Fruit fly (Drosophila melanogaster) whole organism, embryonic: ENCODE data around the gene ssp3.
A peak's percentile ranks its signal among the peaks of the same experiment; 100 is the strongest.

Experiments
- Aef1 ChIP-seq: fragments of 200-800 bp; sonication (Bioruptor generic); IDR thresholded peaks from 3 replicates; pipeline ENCODE4 v1.3.6; 2022; ENCODE audit warnings: missing biosample characterization, missing genetic modification characterization
- B-H1 ChIP-seq: fragments of 200-800 bp; sonication (Bioruptor generic); IDR thresholded peaks from 3 replicates; pipeline ENCODE4 v1.3.6; 2022; ENCODE audit warnings: missing biosample characterization, missing genetic modification characterization
- CG10431 ChIP-seq: fragments of 200-800 bp; sonication (Bioruptor generic); optimal IDR thresholded peaks from 3 replicates; lab custom pipeline; 2018; ENCODE audit warnings: missing biosample characterization, mild to moderate bottlenecking, missing genetic modification characterization
- CG11247 ChIP-seq: fragments of 200-800 bp; sonication (Bioruptor generic); IDR thresholded peaks from 2 replicates; pipeline ENCODE4 v1.3.6; 2022; ENCODE audit warnings: missing biosample characterization, missing genetic modification characterization
- CG12236 ChIP-seq: fragments of 200-800 bp; sonication (Bioruptor generic); optimal IDR thresholded peaks from 2 replicates; lab custom pipeline; 2016; ENCODE audit warnings: missing biosample characterization, missing genetic modification characterization
- CG14014 ChIP-seq: fragments of 200-800 bp; sonication (Bioruptor generic); IDR thresholded peaks from 2 replicates; pipeline ENCODE4 v1.3.6; 2022; ENCODE audit warnings: missing biosample characterization, missing genetic modification characterization
- CG15073 ChIP-seq: fragments of 200-800 bp; sonication (Bioruptor generic); optimal IDR thresholded peaks from 2 replicates; lab custom pipeline; 2016; ENCODE audit warnings: missing biosample characterization, missing genetic modification characterization
- CG18262 ChIP-seq: fragments of 200-800 bp; optimal IDR thresholded peaks from 3 replicates; lab custom pipeline; 2019; ENCODE audit warnings: missing biosample characterization, mild to moderate bottlenecking, missing genetic modification characterization, moderate library complexity
- CG18599 ChIP-seq: fragments of 200-800 bp; sonication (Bioruptor generic); optimal IDR thresholded peaks from 3 replicates; lab custom pipeline; 2017; ENCODE audit warnings: missing biosample characterization, missing genetic modification characterization, mild to moderate bottlenecking, moderate library complexity, missing genetic modification reagents
- CG2712 ChIP-seq: fragments of 200-800 bp; optimal IDR thresholded peaks from 3 replicates; lab custom pipeline; 2019; ENCODE audit warnings: missing biosample characterization, mild to moderate bottlenecking, missing genetic modification characterization, moderate library complexity
- CG32767 ChIP-seq: fragments of 200-800 bp; sonication (Bioruptor generic); IDR thresholded peaks from 2 replicates; pipeline ENCODE4 v1.3.6; 2022; ENCODE audit warnings: missing biosample characterization, missing genetic modification characterization
- CG3838 ChIP-seq: fragments of 200-800 bp; sonication (Bioruptor generic); optimal IDR thresholded peaks from 3 replicates; lab custom pipeline; 2016; ENCODE audit warnings: missing biosample characterization, missing genetic modification characterization
- CG4424 ChIP-seq: fragments of 200-800 bp; sonication (Bioruptor generic); optimal IDR thresholded peaks from 3 replicates; lab custom pipeline; 2016; ENCODE audit warnings: missing biosample characterization, missing genetic modification characterization
- CG5245 ChIP-seq: fragments of 200-800 bp; sonication (Bioruptor generic); optimal IDR thresholded peaks from 3 replicates; lab custom pipeline; 2016; ENCODE audit warnings: missing biosample characterization, missing genetic modification characterization
- CG8281 ChIP-seq: fragments of 200-800 bp; sonication (Bioruptor generic); optimal IDR thresholded peaks from 2 replicates; lab custom pipeline; 2018; ENCODE audit warnings: missing biosample characterization, mild to moderate bottlenecking, missing genetic modification characterization, moderate library complexity
- CG8290 ChIP-seq, 3 experiments: fragments of 200-800 bp; sonication (Bioruptor generic); optimal IDR thresholded peaks; 2 replicates each; lab custom pipeline; 2016 to 2019; ENCODE audit warnings: missing biosample characterization in 3 of 3, missing genetic modification characterization in 3 of 3, mild to moderate bottlenecking in 2 of 3, moderate library complexity in 1 of 3
- CG8388 ChIP-seq: fragments of 200-800 bp; sonication (Bioruptor generic); optimal IDR thresholded peaks from 2 replicates; lab custom pipeline; 2019; ENCODE audit warnings: missing biosample characterization, mild to moderate bottlenecking, missing genetic modification characterization, moderate library complexity
- CG8924 ChIP-seq: fragments of 200-800 bp; optimal IDR thresholded peaks from 3 replicates; lab custom pipeline; 2019; ENCODE audit warnings: missing biosample characterization, mild to moderate bottlenecking, missing genetic modification characterization, moderate library complexity
- CG8944 ChIP-seq: fragments of 200-800 bp; sonication (Bioruptor generic); optimal IDR thresholded peaks from 3 replicates; lab custom pipeline; 2016; ENCODE audit warnings: missing biosample characterization, missing genetic modification characterization
- Dfd ChIP-seq, 2 experiments: fragments of >200 bp; optimal IDR thresholded peaks; 2 replicates each; lab custom pipeline; 2017; ENCODE audit warnings: missing biosample characterization in 2 of 2, missing genetic modification characterization in 2 of 2
- Dref ChIP-seq: fragments of 200-800 bp; sonication (Bioruptor generic); IDR thresholded peaks from 2 replicates; pipeline ENCODE4 v1.3.6; 2022; ENCODE audit warnings: missing biosample characterization, missing genetic modification characterization
- ERR ChIP-seq: fragments of 200-800 bp; sonication (Bioruptor generic); optimal IDR thresholded peaks from 2 replicates; lab custom pipeline; 2016; ENCODE audit warnings: missing biosample characterization, missing genetic modification characterization
- Gsc ChIP-seq: fragments of 200-800 bp; sonication (Bioruptor generic); IDR thresholded peaks from 2 replicates; pipeline ENCODE4 v1.3.6; 2022; ENCODE audit warnings: missing biosample characterization, missing genetic modification characterization
- Hr3 ChIP-seq: fragments of 200-800 bp; sonication (Bioruptor generic); optimal IDR thresholded peaks from 3 replicates; lab custom pipeline; 2016; ENCODE audit warnings: missing biosample characterization, missing genetic modification characterization
- Hr78 ChIP-seq, 2 experiments: fragments of 200-800 bp in 1 of 2; fragments of >200 bp in 1 of 2; sonication (Bioruptor generic) in 1 of 2; optimal IDR thresholded peaks; 2 replicates each; lab custom pipeline; 2017 to 2019; ENCODE audit warnings: missing biosample characterization in 2 of 2, missing genetic modification characterization in 2 of 2, mild to moderate bottlenecking in 1 of 2, moderate library complexity in 1 of 2
- Hsf ChIP-seq: fragments of 200-800 bp; sonication (Bioruptor generic); optimal IDR thresholded peaks from 3 replicates; lab custom pipeline; 2016; ENCODE audit warnings: missing biosample characterization, missing genetic modification characterization
- Lim3 ChIP-seq: fragments of 200-800 bp; sonication (Bioruptor generic); IDR thresholded peaks from 2 replicates; pipeline ENCODE4 v1.3.6; 2022; ENCODE audit warnings: missing biosample characterization, missing genetic modification characterization
- Opbp ChIP-seq: fragments of 200-800 bp; sonication (Bioruptor generic); IDR thresholded peaks from 3 replicates; pipeline ENCODE4 v1.3.6; 2022; ENCODE audit warnings: missing biosample characterization, missing genetic modification characterization; ENCODE audit not compliant: partially characterized antibody
- Pdp1 ChIP-seq, 2 experiments: fragments of 200-800 bp; sonication (Bioruptor generic); optimal IDR thresholded peaks; 3 replicates each; lab custom pipeline; 2016; ENCODE audit warnings: missing biosample characterization in 2 of 2, missing genetic modification characterization in 2 of 2, mild to moderate bottlenecking in 1 of 2, moderate library complexity in 1 of 2
- Side ChIP-seq: fragments of 200-800 bp; sonication (Bioruptor generic); optimal IDR thresholded peaks from 2 replicates; lab custom pipeline; 2016; ENCODE audit warnings: missing biosample characterization, missing genetic modification characterization
- al ChIP-seq: fragments of 200-800 bp; sonication (Bioruptor generic); IDR thresholded peaks from 2 replicates; pipeline ENCODE4 v1.3.6; 2022; ENCODE audit warnings: missing biosample characterization, missing genetic modification characterization
- aop ChIP-seq: fragments of 200-800 bp; sonication (Bioruptor generic); IDR thresholded peaks from 2 replicates; pipeline ENCODE4 v1.3.6; 2022; ENCODE audit warnings: missing biosample characterization, missing genetic modification characterization
- caup ChIP-seq: fragments of 200-800 bp; sonication (Bioruptor generic); optimal IDR thresholded peaks from 3 replicates; lab custom pipeline; 2017; ENCODE audit warnings: missing biosample characterization, mild to moderate bottlenecking, missing genetic modification characterization, moderate library complexity; ENCODE audit not compliant: severe bottlenecking
- dpn ChIP-seq, 2 experiments: fragments of 200-800 bp; sonication (Bioruptor generic); optimal IDR thresholded peaks; 3 replicates each; lab custom pipeline; 2016; ENCODE audit warnings: missing biosample characterization in 2 of 2, missing genetic modification characterization in 2 of 2
- en ChIP-seq: fragments of 200-800 bp; sonication (Bioruptor generic); optimal IDR thresholded peaks from 2 replicates; lab custom pipeline; 2016; ENCODE audit warnings: missing biosample characterization, missing genetic modification characterization
- fd96Cb ChIP-seq: fragments of 200-800 bp; sonication (Bioruptor generic); optimal IDR thresholded peaks from 2 replicates; lab custom pipeline; 2018; ENCODE audit warnings: missing biosample characterization, mild to moderate bottlenecking, missing genetic modification characterization, moderate library complexity
- hbn ChIP-seq: fragments of 200-800 bp; sonication (Bioruptor generic); IDR thresholded peaks from 2 replicates; pipeline ENCODE4 v1.3.6; 2022; ENCODE audit warnings: missing biosample characterization, missing genetic modification characterization; ENCODE audit not compliant: partially characterized antibody
- luna ChIP-seq: fragments of 200-800 bp; sonication (Bioruptor generic); optimal IDR thresholded peaks from 2 replicates; lab custom pipeline; 2016; ENCODE audit warnings: missing biosample characterization, missing genetic modification characterization
- nau ChIP-seq: fragments of 200-800 bp; sonication (Bioruptor generic); optimal IDR thresholded peaks from 3 replicates; lab custom pipeline; 2017; ENCODE audit warnings: missing biosample characterization, mild to moderate bottlenecking, missing genetic modification characterization, missing genetic modification reagents
- sens ChIP-seq: fragments of 200-800 bp; sonication (Bioruptor generic); peaks from one replicate; lab custom pipeline; 2016; ENCODE audit warnings: missing biosample characterization, missing genetic modification characterization
- sima ChIP-seq: fragments of 200-800 bp; sonication (Bioruptor generic); optimal IDR thresholded peaks from 2 replicates; lab custom pipeline; 2016; ENCODE audit warnings: missing biosample characterization, missing genetic modification characterization
- sisA ChIP-seq: fragments of 200-800 bp; sonication (Bioruptor generic); IDR thresholded peaks from 2 replicates; pipeline ENCODE4 v1.3.6; 2022; ENCODE audit warnings: missing biosample characterization, missing genetic modification characterization
- so ChIP-seq: fragments of 200-800 bp; sonication (Bioruptor generic); IDR thresholded peaks from 3 replicates; pipeline ENCODE4 v1.3.6; 2022; ENCODE audit warnings: missing biosample characterization, missing genetic modification characterization
- tio ChIP-seq: fragments of 200-800 bp; sonication (Bioruptor generic); optimal IDR thresholded peaks from 2 replicates; lab custom pipeline; 2017; ENCODE audit warnings: missing biosample characterization, missing genetic modification characterization, inconsistent platforms
- tna ChIP-seq: fragments of 200-800 bp; sonication (Bioruptor generic); IDR thresholded peaks from 2 replicates; pipeline ENCODE4 v1.3.6; 2022; ENCODE audit warnings: missing biosample characterization, missing genetic modification characterization; ENCODE audit not compliant: partially characterized antibody
- unc-4 ChIP-seq: fragments of 200-800 bp; sonication (Bioruptor generic); IDR thresholded peaks from 2 replicates; pipeline ENCODE4 v1.3.6; 2022; ENCODE audit warnings: missing biosample characterization, missing genetic modification characterization; ENCODE audit not compliant: partially characterized antibody
- vnd ChIP-seq: fragments of 200-800 bp; sonication (Bioruptor generic); IDR thresholded peaks from 3 replicates; pipeline ENCODE4 v1.3.6; 2022; ENCODE audit warnings: missing biosample characterization, missing genetic modification characterization; ENCODE audit not compliant: partially characterized antibody

ssp3 gene

DNA sequence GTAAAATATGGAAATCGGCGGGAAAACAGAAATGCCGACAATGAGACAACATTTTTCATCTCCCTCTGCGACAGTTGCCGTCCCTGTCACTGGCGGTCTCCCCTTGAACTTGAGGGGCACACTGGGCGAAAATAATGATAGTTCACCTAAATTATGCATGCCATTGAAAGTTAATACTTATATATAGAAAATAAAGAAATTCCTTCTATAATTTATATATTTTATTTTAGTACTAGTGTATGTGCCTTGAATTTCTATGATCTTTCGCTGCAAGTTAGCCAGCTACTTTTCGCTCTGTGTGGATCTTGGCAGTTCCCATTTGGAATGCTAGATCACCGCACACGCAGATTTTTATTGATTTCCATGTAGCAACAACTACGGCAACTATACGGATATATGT is 37.1 kb downstream of the ssp3 start (continued):
- TF ChIP-seq Hsf (GFP tag; lab: Kevin White, UChicago) = no peak
- TF ChIP-seq CG8924 (tag; lab: Kevin White, UChicago) = peak; percentile 6
- no peak for TF ChIP-seq hbn
- TF ChIP-seq sisA (GFP tag; lab: Robert Waterston, UW) = peak; percentile 52; the same call in 1 of the 2 replicates
- TF ChIP-seq Opbp (GFP tag; lab: Robert Waterston, UW) = no peak
- 0 out of 3 replicates have a peak, but pooled peaks have one; percentile 13 for TF ChIP-seq B-H1 (GFP tag; lab: Robert Waterston, UW)
- no peak for TF ChIP-seq Dref (GFP tag; lab: Robert Waterston, UW)
- TF ChIP-seq Pdp1 (GFP tag; optimal IDR thresholded peaks at IDR 0.05; lab: Kevin White, UChicago) = no peak
- TF ChIP-seq Hr78 (GFP tag; optimal IDR thresholded peaks at IDR 0.05; lab: Kevin White, UChicago) = peak in 1 of 2 experiments; percentile 0
- peak; percentile 29 for TF ChIP-seq CG5245
- TF ChIP-seq CG4424 (GFP tag; lab: Kevin White, UChicago) = peak; percentile 46

DNA sequence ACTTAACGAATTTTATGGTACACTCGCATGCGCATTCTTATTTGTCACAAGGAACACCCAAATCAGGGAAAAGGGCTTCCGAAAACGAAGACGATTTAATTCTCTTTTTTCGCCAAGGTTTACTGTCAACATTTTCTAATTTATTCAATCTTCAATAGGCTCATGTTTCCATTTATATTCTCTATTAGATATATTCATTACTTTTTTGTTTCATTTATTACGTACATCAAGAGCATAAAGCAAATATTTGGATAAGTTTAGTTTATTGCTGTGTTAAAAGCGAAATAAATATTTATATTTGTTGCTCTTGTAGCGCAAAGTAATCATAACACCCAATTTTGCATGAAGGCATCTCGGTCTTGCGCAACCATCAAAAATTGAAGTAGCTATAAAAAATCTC is 42.8 kb downstream of the ssp3 start:
- TF ChIP-seq sens (GFP tag; lab: Kevin White, UChicago) (peak; percentile 48), unc-4 (GFP tag; lab: Robert Waterston, UW) (no peak), Pdp1 (GFP tag; optimal IDR thresholded peaks at IDR 0.05; lab: Kevin White, UChicago) (peak in 1 of 2 experiments; percentile 5)
- TF ChIP-seq, all 482 proteins: peak for 2

DNA sequence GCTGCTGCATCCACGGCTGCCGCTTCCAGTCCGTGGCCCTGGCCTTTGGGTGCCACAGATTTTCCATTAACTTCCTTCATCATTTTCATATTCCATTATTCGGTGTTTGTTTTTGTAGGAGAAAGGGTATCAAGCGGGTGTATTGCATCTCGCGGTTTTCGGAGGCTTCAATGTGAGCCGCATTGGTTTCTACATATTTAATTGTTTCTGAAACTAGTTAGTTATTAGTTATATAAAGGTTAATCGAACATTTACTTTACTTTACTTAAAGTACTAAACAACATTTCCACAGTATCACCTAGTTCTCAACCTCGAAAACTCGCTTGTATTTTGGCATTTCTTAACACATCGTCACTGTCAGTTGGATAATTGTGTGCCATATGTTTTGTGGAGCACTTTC is 43.9 kb downstream of the ssp3 start:
- TF ChIP-seq CG10431 (GFP tag; lab: Kevin White, UChicago) (no peak), CG18262 (tag; lab: Kevin White, UChicago) (peak; percentile 83), dpn (GFP tag; optimal IDR thresholded peaks at IDR 0.05; lab: Kevin White, UChicago) (peak; percentile 21 to 41), CG2712 (tag; lab: Kevin White, UChicago) (peak; percentile 84), so (GFP tag; lab: Robert Waterston, UW) (no peak), ERR (GFP tag; lab: Kevin White, UChicago) (no peak), CG8290 (GFP tag; optimal IDR thresholded peaks at IDR 0.05; lab: Kevin White, UChicago) (no peak), CG8290 (tag; optimal IDR thresholded peaks at IDR 0.05; lab: Kevin White, UChicago) (no peak), CG11247 (no peak), vnd (GFP tag; lab: Robert Waterston, UW) (no peak), luna (GFP tag; lab: Kevin White, UChicago) (no peak), CG15073 (GFP tag; lab: Kevin White, UChicago) (peak; percentile 3), Gsc (GFP tag; lab: Robert Waterston, UW) (peak; percentile 34; the same call in 1 of the 2 replicates), caup (GFP tag; lab: Kevin White, UChicago) (no peak), fd96Cb (peak; percentile 72), CG8944 (peak; percentile 49), tna (no peak), Aef1 (no peak), sima (GFP tag; lab: Kevin White, UChicago) (no peak), Lim3 (no peak), CG8281 (tag; lab: Kevin White, UChicago) (no peak), CG8388 (peak; percentile 44), en (GFP tag; lab: Kevin White, UChicago) (no peak), CG32767 (GFP tag; lab: Robert Waterston, UW) (no peak), CG12236 (peak; percentile 13), al (no peak), Side (GFP tag; lab: Kevin White, UChicago) (no peak), CG14014 (GFP tag; lab: Robert Waterston, UW) (no peak), nau (GFP tag; lab: Kevin White, UChicago) (no peak), Hr3 (GFP tag; lab: Kevin White, UChicago) (peak; percentile 26), aop (GFP tag; lab: Robert Waterston, UW) (no peak), CG3838 (GFP tag; lab: Kevin White, UChicago) (no peak), Dfd (GFP tag; optimal IDR thresholded peaks at IDR 0.05; lab: Kevin White, UChicago) (no peak), tio (GFP tag; lab: Kevin White, UChicago) (peak; percentile 44), CG18599 (no peak)
